Fruit fly (Drosophila melanogaster): ENCODE results near the gene orb2.
A peak's percentile ranks its signal among the peaks of the same experiment; 100 is the strongest.

orb2 gene

dm6 chr3L:8974478-8975477, 20.5 kb upstream of the orb2 start, which contains the start of the genes pix and Srp68 (continued):
- peak; percentile 44; the same call in 1 of the 3 replicates for TF ChIP-seq tgo (GFP tag; IDR thresholded peaks at IDR 0.05)
- no peak for TF ChIP-seq jigr1 (GFP tag; IDR thresholded peaks at IDR 0.05)
- TF ChIP-seq prd (optimal IDR thresholded peaks at IDR 0.05), result no peak
- TF ChIP-seq prd (GFP tag; IDR thresholded peaks at IDR 0.05), result peak; percentile 49
- TF ChIP-seq CG9932 (GFP tag; IDR thresholded peaks at IDR 0.05), result peak; percentile 77
- TF ChIP-seq Myb (GFP tag; optimal IDR thresholded peaks at IDR 0.05), result peak; percentile 16
- TF ChIP-seq crol (GFP tag; IDR thresholded peaks at IDR 0.05), result peak; percentile 99
- TF ChIP-seq CG10267 (tag; optimal IDR thresholded peaks at IDR 0.05), result peak; percentile 99
- peak; percentile 53 for TF ChIP-seq CG8290 (GFP tag; optimal IDR thresholded peaks at IDR 0.05)
- peak in 1 of 2 experiments; percentile 39 for TF ChIP-seq CG8290 (tag; optimal IDR thresholded peaks at IDR 0.05)
- no peak for TF ChIP-seq Trl (optimal IDR thresholded peaks at IDR 0.05)
- TF ChIP-seq Trl (GFP tag; optimal IDR thresholded peaks at IDR 0.05), result peak; percentile 51
- peak; percentile 65 for TF ChIP-seq Rfx (GFP tag; IDR thresholded peaks at IDR 0.05)
- TF ChIP-seq CG8924 (tag; optimal IDR thresholded peaks at IDR 0.05), result peak; percentile 75
- peak; percentile 92 for TF ChIP-seq Ets65A (GFP tag)
- TF ChIP-seq CG6683 (GFP tag; optimal IDR thresholded peaks at IDR 0.05), result peak; percentile 18
- TF ChIP-seq zen (tag; optimal IDR thresholded peaks at IDR 0.05), result peak; percentile 47
- peak; percentile 45 for TF ChIP-seq pzg (GFP tag; optimal IDR thresholded peaks at IDR 0.05)
- peak; percentile 88 for TF ChIP-seq CG16813 (GFP tag; IDR thresholded peaks at IDR 0.05; ENCODE audit: partially characterized antibody)
- peak; percentile 66 for TF ChIP-seq p53 (GFP tag; optimal IDR thresholded peaks at IDR 0.05)
- TF ChIP-seq Antp (GFP tag; optimal IDR thresholded peaks at IDR 0.05), result peak; percentile 31
- TF ChIP-seq CG17359 (tag; optimal IDR thresholded peaks at IDR 0.05), result peak; percentile 27
- peak; percentile 34 for TF ChIP-seq CG13123 (GFP tag; optimal IDR thresholded peaks at IDR 0.05)
- 0 out of 2 replicates have a peak, but pooled peaks have one; percentile 68 for TF ChIP-seq CG2129 (GFP tag; IDR thresholded peaks at IDR 0.05; ENCODE audit: partially characterized antibody)
- TF ChIP-seq sna (GFP tag; IDR thresholded peaks at IDR 0.05; ENCODE audit: partially characterized antibody), result peak; percentile 75
- TF ChIP-seq Sry-δ (GFP tag; optimal IDR thresholded peaks at IDR 0.05), result peak; percentile 84
- no peak; the same call in 2 of the 3 replicates for TF ChIP-seq CG11695 (GFP tag; IDR thresholded peaks at IDR 0.05)
- TF ChIP-seq YL-1 (GFP tag; optimal IDR thresholded peaks at IDR 0.05), result peak; percentile 81
- peak; percentile 15 for TF ChIP-seq nom (GFP tag; optimal IDR thresholded peaks at IDR 0.05)
- TF ChIP-seq TFAM (GFP tag; optimal IDR thresholded peaks at IDR 0.05), result no peak
- TF ChIP-seq grau (tag; optimal IDR thresholded peaks at IDR 0.05), result peak; percentile 78
- TF ChIP-seq Usf (GFP tag; optimal IDR thresholded peaks at IDR 0.05), result peak; percentile 44
- TF ChIP-seq CG33213 (GFP tag; optimal IDR thresholded peaks at IDR 0.05), result peak; percentile 9
- TF ChIP-seq Ssrp (tag; optimal IDR thresholded peaks at IDR 0.05), result peak; percentile 34
- peak; percentile 61 for TF ChIP-seq dmrt11E (tag; optimal IDR thresholded peaks at IDR 0.05)
- TF ChIP-seq mam (GFP tag; optimal IDR thresholded peaks at IDR 0.05), result peak; percentile 39
- TF ChIP-seq Hmx (GFP tag; optimal IDR thresholded peaks at IDR 0.05), result no peak
- TF ChIP-seq Bteb2 (GFP tag; optimal IDR thresholded peaks at IDR 0.05), result peak; percentile 40
- no peak for TF ChIP-seq esg (GFP tag; conservative IDR thresholded peaks at IDR 0.05)
- peak; percentile 80 for TF ChIP-seq CG14860 (GFP tag; IDR thresholded peaks at IDR 0.05; ENCODE audit: partially characterized antibody)
- TF ChIP-seq knrl (GFP tag; IDR thresholded peaks at IDR 0.05; ENCODE audit: partially characterized antibody), result peak; percentile 93
- peak; percentile 18 for TF ChIP-seq CG7928 (GFP tag; optimal IDR thresholded peaks at IDR 0.05)
- no peak for TF ChIP-seq CG1603 (tag; optimal IDR thresholded peaks at IDR 0.05)
- TF ChIP-seq pros (GFP tag; optimal IDR thresholded peaks at IDR 0.05), result no peak
- peak; percentile 43 for TF ChIP-seq CG7786 (GFP tag; optimal IDR thresholded peaks at IDR 0.05)
- peak; percentile 33 for TF ChIP-seq CG9609 (GFP tag; optimal IDR thresholded peaks at IDR 0.05)
- TF ChIP-seq tll (GFP tag; optimal IDR thresholded peaks at IDR 0.05), result no peak
- TF ChIP-seq z (GFP tag; IDR thresholded peaks at IDR 0.05), result no peak

Data from whole organism, embryonic.